Fruit fly (Drosophila melanogaster) whole organism, adult: ENCODE results near the gene CG13833.

ENCODE experiments used
- CG1620 ChIP-seq: fragments of 200-800 bp; sonication (Bioruptor generic); optimal IDR thresholded peaks from 2 replicates; lab custom pipeline; 2016; ENCODE audit warnings: missing biosample characterization, missing genetic modification characterization
- CG33017 ChIP-seq: fragments of 200-800 bp; sonication (Bioruptor generic); optimal IDR thresholded peaks from 2 replicates; lab custom pipeline; 2018; ENCODE audit warnings: missing biosample characterization, mild to moderate bottlenecking, missing genetic modification characterization, moderate library complexity
- Crg-1 ChIP-seq: fragments of 200-800 bp; sonication (Bioruptor generic); optimal IDR thresholded peaks from 2 replicates; lab custom pipeline; 2016; ENCODE audit warnings: missing biosample characterization, missing genetic modification characterization
- bab1 ChIP-seq: fragments of 200-800 bp; sonication (Bioruptor generic); optimal IDR thresholded peaks from 3 replicates; lab custom pipeline; 2019; ENCODE audit warnings: missing biosample characterization, mild to moderate bottlenecking, missing genetic modification characterization, moderate library complexity
- kay ChIP-seq: fragments of 200-800 bp; sonication (Bioruptor generic); peaks from one replicate; lab custom pipeline; 2016; ENCODE audit warnings: missing biosample characterization, missing genetic modification characterization, borderline replicate concordance

DNA sequence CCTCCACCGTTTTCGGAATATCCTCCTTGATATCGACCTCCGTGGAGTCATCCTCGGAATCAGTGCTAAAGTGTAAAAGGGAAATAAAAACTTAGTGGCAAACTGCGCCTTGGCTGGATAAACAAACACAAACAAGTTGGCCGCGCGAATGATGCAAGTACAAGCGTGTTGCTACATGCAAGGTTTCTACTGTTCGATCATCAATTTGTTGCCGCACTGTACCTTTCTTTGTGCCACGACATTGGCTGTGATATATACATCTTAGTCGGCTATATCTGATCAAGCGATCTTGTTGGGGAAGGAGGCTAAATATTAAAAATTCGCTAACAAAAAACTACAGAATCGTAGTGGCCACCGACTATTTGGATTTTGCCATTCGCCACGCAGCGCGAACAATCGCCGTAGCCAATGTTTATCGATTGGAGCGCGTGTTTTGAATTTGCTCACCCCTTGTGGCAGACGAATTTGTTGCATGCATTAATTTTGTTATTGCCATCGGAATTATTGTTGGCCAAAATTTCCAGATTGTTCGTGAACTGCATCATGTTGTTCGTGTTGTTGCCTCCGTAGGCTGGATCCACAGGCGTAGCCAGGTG, 17.9 kb upstream of the CG13833 start:
- TF ChIP-seq CG1620 (no peak), CG33017 (tag; lab: Kevin White, UChicago) (no peak), bab1 (GFP tag; lab: Kevin White, UChicago) (no peak), Crg-1 (GFP tag; lab: Kevin White, UChicago) (no peak), kay (GFP tag; lab: Kevin White, UChicago) (no peak)
